Worm (Caenorhabditis elegans) whole organism, L1 larva: ENCODE data around the gene C33E10.1.
A peak's percentile ranks its signal among the peaks of the same experiment; 100 is the strongest.
"Not testable (repeated sequence)": the region's sequence is repeated elsewhere in the genome, so short reads cannot be mapped to it uniquely, and the experiment has no call there.

Source experiments
- C34B4.2 ChIP-seq: sonication (generic microtip); optimal IDR thresholded peaks from 2 replicates; lab custom pipeline; 2017; ENCODE audit warnings: mild to moderate bottlenecking, missing genetic modification characterization, missing compliant biosample characterization
- alr-1 ChIP-seq: fragments of 200-800 bp; sonication (Bioruptor generic); optimal IDR thresholded peaks from 2 replicates; lab custom pipeline; 2018; ENCODE audit warnings: borderline replicate concordance, mild to moderate bottlenecking, missing genetic modification characterization, missing compliant biosample characterization
- ceh-90 ChIP-seq: sonication (generic microtip); optimal IDR thresholded peaks from 2 replicates; lab custom pipeline; 2016; ENCODE audit warnings: missing genetic modification characterization, missing compliant biosample characterization
- dsc-1 ChIP-seq: sonication (generic microtip); optimal IDR thresholded peaks from 2 replicates; lab custom pipeline; 2016; ENCODE audit warnings: mild to moderate bottlenecking, missing genetic modification characterization, missing compliant biosample characterization
- elt-2 ChIP-seq: sonication (generic microtip); optimal IDR thresholded peaks from 2 replicates; lab custom pipeline; 2016; ENCODE audit warnings: missing genetic modification characterization, mild to moderate bottlenecking, inconsistent platforms, missing compliant biosample characterization, missing genetic modification reagents
- elt-3 ChIP-seq, 6 experiments: fragments of 150-350 bp in 1 of 6; sonication (generic microtip); optimal IDR thresholded peaks; 2 replicates each; lab custom pipeline; 2017 to 2018; ENCODE audit warnings: missing biosample characterization in 6 of 6, missing genetic modification characterization in 6 of 6, inconsistent platforms in 1 of 6
- fkh-4 ChIP-seq: sonication (generic microtip); optimal IDR thresholded peaks from 2 replicates; lab custom pipeline; 2016; ENCODE audit warnings: missing compliant biosample characterization, missing genetic modification characterization, borderline replicate concordance
- hlh-17 ChIP-seq: fragments of 200-800 bp; sonication (Bioruptor generic); optimal IDR thresholded peaks from 2 replicates; lab custom pipeline; 2018; ENCODE audit warnings: missing genetic modification characterization, mild to moderate bottlenecking, missing compliant biosample characterization, moderate library complexity, borderline replicate concordance
- hpl-2 ChIP-seq: fragments of 150-350 bp; optimal IDR thresholded peaks from 2 replicates; lab custom pipeline; 2014; ENCODE audit warnings: missing biosample characterization, missing genetic modification reagents, missing genetic modification characterization
- jun-1 ChIP-seq: fragments of 150-350 bp; optimal IDR thresholded peaks from 2 replicates; lab custom pipeline; 2014; ENCODE audit warnings: missing biosample characterization, missing genetic modification reagents, missing genetic modification characterization
- lin-14 ChIP-seq: fragments of 200-800 bp; sonication (Bioruptor generic); optimal IDR thresholded peaks from 2 replicates; lab custom pipeline; 2018; ENCODE audit warnings: mild to moderate bottlenecking, missing genetic modification characterization, moderate library complexity, missing compliant biosample characterization
- lin-15B ChIP-seq: fragments of 150-350 bp; sonication (generic microtip); optimal IDR thresholded peaks from 3 replicates; lab custom pipeline; 2014; ENCODE audit warnings: missing biosample characterization, missing genetic modification characterization
- lir-3 ChIP-seq: sonication (generic microtip); optimal IDR thresholded peaks from 2 replicates; lab custom pipeline; 2016; ENCODE audit warnings: mild to moderate bottlenecking, missing genetic modification characterization, moderate library complexity, missing compliant biosample characterization; ENCODE audit not compliant: poor library complexity
- mab-9 ChIP-seq: fragments of 200-800 bp; sonication (Bioruptor generic); IDR thresholded peaks from 2 replicates; pipeline ENCODE4 v1.3.6; 2022; ENCODE audit warnings: missing genetic modification reagents, missing genetic modification characterization, missing compliant biosample characterization
- mdl-1 ChIP-seq, 2 experiments: fragments of 150-350 bp; optimal IDR thresholded peaks; 2 replicates each; lab custom pipeline; 2014 to 2017; ENCODE audit warnings: missing biosample characterization in 2 of 2, missing genetic modification characterization in 2 of 2, inconsistent platforms in 1 of 2
- nhr-19 ChIP-seq: fragments of 200-800 bp; sonication (Bioruptor generic); conservative IDR thresholded peaks from 2 replicates; pipeline ENCODE4 v1.3.6; 2022; ENCODE audit warnings: missing genetic modification characterization, missing compliant biosample characterization
- nhr-237 ChIP-seq: fragments of 150-350 bp; optimal IDR thresholded peaks from 2 replicates; lab custom pipeline; 2014; ENCODE audit warnings: missing biosample characterization, missing genetic modification characterization
- nhr-47 ChIP-seq: sonication (generic microtip); optimal IDR thresholded peaks from 2 replicates; lab custom pipeline; 2016; ENCODE audit warnings: mild to moderate bottlenecking, missing genetic modification characterization, moderate library complexity, missing compliant biosample characterization
- nhr-76 ChIP-seq: sonication (generic microtip); optimal IDR thresholded peaks from 2 replicates; lab custom pipeline; 2017; ENCODE audit warnings: missing biosample characterization, missing genetic modification characterization
- nhr-77 ChIP-seq: fragments of 150-350 bp; optimal IDR thresholded peaks from 2 replicates; lab custom pipeline; 2014; ENCODE audit warnings: missing biosample characterization, missing genetic modification characterization
- nhr-90 ChIP-seq: sonication (generic microtip); optimal IDR thresholded peaks from 2 replicates; lab custom pipeline; 2016; ENCODE audit warnings: mild to moderate bottlenecking, missing genetic modification characterization, missing compliant biosample characterization; ENCODE audit not compliant: poor library complexity
- pag-3 ChIP-seq: sonication (generic microtip); optimal IDR thresholded peaks from 2 replicates; lab custom pipeline; 2017; ENCODE audit warnings: missing genetic modification characterization, mild to moderate bottlenecking, missing compliant biosample characterization, antibody characterized with exemption, borderline replicate concordance; ENCODE audit not compliant: insufficient read depth
- pqm-1 ChIP-seq: sonication (generic microtip); optimal IDR thresholded peaks from 3 replicates; lab custom pipeline; 2017; ENCODE audit warnings: missing biosample characterization, missing genetic modification characterization
- skn-1 ChIP-seq: fragments of 150-350 bp; optimal IDR thresholded peaks from 2 replicates; lab custom pipeline; 2014; ENCODE audit warnings: missing biosample characterization, missing genetic modification characterization
- snu-23 ChIP-seq: sonication (generic microtip); optimal IDR thresholded peaks from 2 replicates; lab custom pipeline; 2016; ENCODE audit warnings: missing genetic modification characterization, missing compliant biosample characterization
- sox-4 ChIP-seq: sonication (generic microtip); optimal IDR thresholded peaks from 2 replicates; lab custom pipeline; 2016; ENCODE audit warnings: missing genetic modification characterization, missing compliant biosample characterization
- sptf-1 ChIP-seq: fragments of 150-350 bp; optimal IDR thresholded peaks from 2 replicates; lab custom pipeline; 2014; ENCODE audit warnings: missing biosample characterization, missing genetic modification characterization
- swsn-7 ChIP-seq: sonication (generic microtip); optimal IDR thresholded peaks from 2 replicates; lab custom pipeline; 2016; ENCODE audit warnings: missing genetic modification characterization, missing compliant biosample characterization
- vab-15 ChIP-seq: sonication (generic microtip); optimal IDR thresholded peaks from 2 replicates; lab custom pipeline; 2017; ENCODE audit warnings: missing genotype, mild to moderate bottlenecking, missing genetic modification characterization, missing compliant biosample characterization
- ztf-4 ChIP-seq: fragments of 150-350 bp; optimal IDR thresholded peaks from 2 replicates; lab custom pipeline; 2014; ENCODE audit warnings: missing biosample characterization, missing genetic modification characterization

Gene C33E10.1

ce11 chrX:17304920-17305319, at the start of gene C33E10.1:
TSS of gene C33E10.1 (plus strand) at chrX:17305220.
- not testable (repeated sequence) for TF ChIP-seq dsc-1 (tag; lab: Kevin White, UChicago); nhr-237; nhr-90 (tag; lab: Kevin White, UChicago)

ce11 chrX:17255750-17256149, 49.3 kb upstream of the C33E10.1 start:
- TF ChIP-seq elt-2 (peak; percentile 66), nhr-90 (tag; lab: Kevin White, UChicago) (peak; percentile 6)

ce11 chrX:17256769-17257168, 48.3 kb upstream of the C33E10.1 start, which contains the start of gene Y40C7B.4:
TSS of gene Y40C7B.4 (minus strand) at chrX:17256787.
- TF ChIP-seq C34B4.2 (tag; lab: Kevin White, UChicago): no peak
- peak; percentile 94 for TF ChIP-seq elt-2
- peak; percentile 61 for TF ChIP-seq pqm-1 (tag; lab: Kevin White, UChicago)

DNA sequence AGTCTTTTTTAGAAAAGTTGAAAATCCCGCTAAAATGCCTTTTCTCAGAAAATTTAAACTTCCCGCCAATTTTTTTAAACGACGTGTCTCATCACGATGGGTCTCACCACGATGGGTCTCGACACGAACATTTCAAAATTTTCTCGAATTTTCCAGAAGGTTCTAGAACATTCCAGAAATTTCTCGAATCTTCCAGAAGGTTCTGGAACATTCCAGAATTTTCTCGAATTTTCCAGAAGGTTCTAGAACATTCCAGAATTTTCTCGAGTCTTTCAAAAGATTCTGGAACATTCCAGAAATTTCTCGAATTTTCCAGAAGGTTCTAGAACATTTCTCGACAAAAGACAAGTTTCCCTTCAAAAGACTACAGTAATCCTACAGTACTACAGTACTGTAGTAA, 16.6 kb upstream of the C33E10.1 start:
- no peak for TF ChIP-seq mab-9 (GFP tag; lab: Robert Waterston, UW)
- TF ChIP-seq swsn-7 (tag; lab: Kevin White, UChicago): no peak
- no peak for TF ChIP-seq alr-1 (tag; lab: Kevin White, UChicago)
- TF ChIP-seq sox-4 (tag; lab: Kevin White, UChicago): no peak
- TF ChIP-seq nhr-77 (tag; lab: Kevin White, UChicago): no peak

DNA sequence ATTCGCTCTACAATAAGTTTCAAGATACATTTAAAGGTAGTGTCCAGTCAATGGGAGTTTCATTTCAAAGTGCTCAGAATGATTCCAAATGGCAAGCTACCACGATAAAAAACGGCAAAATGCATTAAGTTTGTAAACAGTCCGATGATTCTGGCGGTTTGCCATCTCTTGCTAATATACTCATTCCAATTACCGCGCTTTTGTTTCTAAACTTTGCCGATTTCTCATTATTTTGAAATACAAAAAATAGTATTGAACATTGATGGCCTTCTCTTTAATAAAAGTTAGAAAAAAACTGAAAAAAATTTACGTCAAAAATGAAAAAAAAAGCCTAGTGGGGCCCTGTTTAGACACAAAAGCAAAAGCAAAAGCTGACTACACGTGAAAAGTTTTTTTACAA, 11.0 kb upstream of the C33E10.1 start:
- TF ChIP-seq elt-2 (no peak), vab-15 (tag; lab: Kevin White, UChicago) (no peak), fkh-4 (tag; lab: Kevin White, UChicago) (no peak), sox-4 (tag; lab: Kevin White, UChicago) (no peak), nhr-19 (GFP tag; lab: Robert Waterston, UW) (no peak), lir-3 (no peak)

DNA sequence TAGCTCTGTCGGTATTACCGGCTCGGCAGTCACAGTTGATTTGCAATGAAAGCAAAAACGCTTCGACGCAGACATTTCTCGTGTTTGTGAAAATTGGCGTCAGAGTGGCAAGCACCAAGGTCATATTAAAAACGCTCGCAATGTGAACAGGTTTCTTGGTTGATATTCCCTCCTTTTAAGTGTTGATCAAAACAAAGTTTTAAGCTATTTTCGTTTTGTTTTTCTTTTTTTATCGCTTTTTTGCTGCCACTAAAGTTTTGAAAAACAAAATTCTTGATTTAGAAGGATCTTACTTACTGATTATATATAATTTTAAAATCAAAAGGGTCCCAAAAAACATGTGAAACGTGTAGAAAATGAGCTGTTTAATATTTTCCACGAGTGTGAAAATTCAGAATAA, 10.3 kb upstream of the C33E10.1 start, which contains the start of gene C33E10.8:
Gene C33E10.8 (minus strand): TSS at position 101 of the 400 bp plus-strand sequence.
- TF ChIP-seq jun-1 (tag; lab: Kevin White, UChicago): no peak
- TF ChIP-seq lin-14: no peak
- no peak for TF ChIP-seq hlh-17 (GFP tag; lab: Kevin White, UChicago)
- no peak for TF ChIP-seq pag-3 (tag; lab: Kevin White, UChicago)
- TF ChIP-seq ceh-90 (tag; lab: Kevin White, UChicago): no peak
- no peak for TF ChIP-seq nhr-47 (tag; lab: Kevin White, UChicago)
- no peak for TF ChIP-seq sptf-1 (tag; lab: Kevin White, UChicago)
- no peak for TF ChIP-seq ztf-4 (tag; lab: Kevin White, UChicago)
- no peak for TF ChIP-seq hpl-2 (GFP tag; lab: Kevin White, UChicago)
- no peak for TF ChIP-seq lin-15B (tag; lab: Kevin White, UChicago)
- no peak for TF ChIP-seq vab-15 (tag; lab: Kevin White, UChicago)
- TF ChIP-seq nhr-76 (tag; lab: Kevin White, UChicago): no peak
- TF ChIP-seq snu-23 (GFP tag; lab: Kevin White, UChicago): no peak
- TF ChIP-seq elt-3 (tag; optimal IDR thresholded peaks at IDR 0.05; lab: Kevin White, UChicago): no peak
- TF ChIP-seq mdl-1 (tag; optimal IDR thresholded peaks at IDR 0.05; lab: Kevin White, UChicago): no peak
- TF ChIP-seq skn-1 (tag; lab: Kevin White, UChicago): no peak
